Worm (Caenorhabditis elegans) whole organism, L3 larva: ENCODE measurements around the gene ZK822.1.

Experiments used
- R02D3.7 ChIP-seq: fragments of 150-350 bp; optimal IDR thresholded peaks from 2 replicates; lab custom pipeline; 2014; ENCODE audit warnings: missing biosample characterization, missing genetic modification characterization
- ZK546.5 ChIP-seq: sonication (generic microtip); optimal IDR thresholded peaks from 2 replicates; lab custom pipeline; 2017; ENCODE audit warnings: missing biosample characterization, missing genetic modification characterization
- aly-2 ChIP-seq: fragments of 150-350 bp; optimal IDR thresholded peaks from 2 replicates; lab custom pipeline; 2014; ENCODE audit warnings: missing biosample characterization, missing genetic modification characterization
- ama-1 ChIP-seq: fragments of 150-350 bp; optimal IDR thresholded peaks from 2 replicates; lab custom pipeline; 2018
- ceh-16 ChIP-seq: sonication (generic microtip); optimal IDR thresholded peaks from 2 replicates; lab custom pipeline; 2017; ENCODE audit warnings: missing biosample characterization, missing genetic modification characterization
- ceh-28 ChIP-seq: fragments of 150-350 bp; optimal IDR thresholded peaks from 2 replicates; lab custom pipeline; 2014; ENCODE audit warnings: missing biosample characterization, missing genetic modification reagents, missing genetic modification characterization
- ceh-82 ChIP-seq: fragments of 150-350 bp; optimal IDR thresholded peaks from 2 replicates; lab custom pipeline; 2014; ENCODE audit warnings: missing biosample characterization, missing genetic modification characterization
- ceh-9 ChIP-seq: sonication (generic microtip); optimal IDR thresholded peaks from 2 replicates; lab custom pipeline; 2018; ENCODE audit warnings: missing biosample characterization, missing genetic modification characterization
- daf-12 ChIP-seq: fragments of 150-350 bp; optimal IDR thresholded peaks from 2 replicates; lab custom pipeline; 2014; ENCODE audit warnings: missing biosample characterization, missing genetic modification reagents, missing genetic modification characterization
- egl-5 ChIP-seq: fragments of 150-350 bp; optimal IDR thresholded peaks from 2 replicates; lab custom pipeline; 2017; ENCODE audit warnings: missing biosample characterization, missing genetic modification reagents, missing genetic modification characterization, inconsistent platforms
- elt-1 ChIP-seq: fragments of 150-350 bp; optimal IDR thresholded peaks from 2 replicates; lab custom pipeline; 2014; ENCODE audit warnings: missing biosample characterization, missing genetic modification characterization
- elt-2 ChIP-seq: sonication (generic microtip); optimal IDR thresholded peaks from 2 replicates; lab custom pipeline; 2016; ENCODE audit warnings: missing genetic modification reagents, mild to moderate bottlenecking, missing genetic modification characterization, missing compliant biosample characterization
- eor-1 ChIP-seq, 2 experiments: fragments of 150-350 bp; optimal IDR thresholded peaks; 2 replicates each; lab custom pipeline; 2014 to 2018; ENCODE audit warnings: missing biosample characterization in 2 of 2, missing genetic modification characterization in 2 of 2
- fkh-10 ChIP-seq: sonication (generic microtip); optimal IDR thresholded peaks from 2 replicates; lab custom pipeline; 2017; ENCODE audit warnings: missing biosample characterization, missing genetic modification reagents, missing genetic modification characterization
- fkh-2 ChIP-seq: fragments of 150-350 bp; optimal IDR thresholded peaks from 2 replicates; lab custom pipeline; 2014; ENCODE audit warnings: missing biosample characterization, missing genetic modification reagents, missing genetic modification characterization
- fos-1 ChIP-seq: fragments of 150-350 bp; optimal IDR thresholded peaks from 2 replicates; lab custom pipeline; 2014; ENCODE audit warnings: missing biosample characterization, missing genetic modification characterization
- jun-1 ChIP-seq: fragments of 150-350 bp; optimal IDR thresholded peaks from 2 replicates; lab custom pipeline; 2014; ENCODE audit warnings: missing biosample characterization, missing genetic modification reagents, missing genetic modification characterization
- lin-15B ChIP-seq: fragments of 150-350 bp; optimal IDR thresholded peaks from 2 replicates; lab custom pipeline; 2014; ENCODE audit warnings: missing biosample characterization, missing genetic modification characterization
- lin-39 ChIP-seq: fragments of 150-350 bp; optimal IDR thresholded peaks from 2 replicates; lab custom pipeline; 2018; ENCODE audit warnings: missing biosample characterization, missing genetic modification reagents, missing genetic modification characterization
- lsy-12 ChIP-seq: sonication (generic microtip); optimal IDR thresholded peaks from 2 replicates; lab custom pipeline; 2016; ENCODE audit warnings: mild to moderate bottlenecking, missing genetic modification characterization, missing compliant biosample characterization
- mdl-1 ChIP-seq: fragments of 150-350 bp; optimal IDR thresholded peaks from 2 replicates; lab custom pipeline; 2014; ENCODE audit warnings: missing biosample characterization, missing genetic modification characterization
- nfya-1 ChIP-seq: sonication (generic microtip); optimal IDR thresholded peaks from 2 replicates; lab custom pipeline; 2017; ENCODE audit warnings: missing genetic modification characterization, mild to moderate bottlenecking, missing compliant biosample characterization, antibody characterized with exemption, moderate library complexity; ENCODE audit not compliant: insufficient read depth
- nhr-11 ChIP-seq: fragments of 150-350 bp; optimal IDR thresholded peaks from 2 replicates; lab custom pipeline; 2014; ENCODE audit warnings: missing biosample characterization, missing genetic modification characterization
- nhr-12 ChIP-seq: fragments of 150-350 bp; optimal IDR thresholded peaks from 2 replicates; lab custom pipeline; 2014; ENCODE audit warnings: missing biosample characterization, missing genetic modification characterization
- nhr-23 ChIP-seq: fragments of 150-350 bp; optimal IDR thresholded peaks from 2 replicates; lab custom pipeline; 2014; ENCODE audit warnings: missing biosample characterization, missing genetic modification reagents, missing genetic modification characterization
- nhr-237 ChIP-seq: fragments of 150-350 bp; optimal IDR thresholded peaks from 2 replicates; lab custom pipeline; 2014; ENCODE audit warnings: missing biosample characterization, missing genetic modification characterization
- nhr-25 ChIP-seq: sonication (generic microtip); optimal IDR thresholded peaks from 2 replicates; lab custom pipeline; 2017; ENCODE audit warnings: missing biosample characterization, missing genetic modification characterization
- nhr-28 ChIP-seq: fragments of 150-350 bp; optimal IDR thresholded peaks from 2 replicates; lab custom pipeline; 2014; ENCODE audit warnings: missing biosample characterization, missing genetic modification characterization
- nhr-43 ChIP-seq: sonication (generic microtip); optimal IDR thresholded peaks from 2 replicates; lab custom pipeline; 2016; ENCODE audit warnings: mild to moderate bottlenecking, missing genetic modification characterization, missing compliant biosample characterization; ENCODE audit not compliant: poor library complexity, severe bottlenecking
- nhr-76 ChIP-seq: fragments of 150-350 bp; sonication (generic microtip); optimal IDR thresholded peaks from 5 replicates; lab custom pipeline; 2014; ENCODE audit warnings: missing biosample characterization, missing genetic modification characterization
- nhr-77 ChIP-seq: fragments of 150-350 bp; optimal IDR thresholded peaks from 2 replicates; lab custom pipeline; 2014; ENCODE audit warnings: missing biosample characterization, missing genetic modification characterization
- pha-4 ChIP-seq: fragments of 150-350 bp; optimal IDR thresholded peaks from 2 replicates; lab custom pipeline; 2014; ENCODE audit warnings: missing biosample characterization, missing genetic modification reagents, missing genetic modification characterization
- pqm-1 ChIP-seq: fragments of 150-350 bp; optimal IDR thresholded peaks from 2 replicates; lab custom pipeline; 2017; ENCODE audit warnings: missing biosample characterization, missing genetic modification characterization, inconsistent platforms
- skn-1 ChIP-seq: fragments of 150-350 bp; optimal IDR thresholded peaks from 2 replicates; lab custom pipeline; 2014; ENCODE audit warnings: missing biosample characterization, missing genetic modification characterization
- snpc-4 ChIP-seq: fragments of 150-350 bp; optimal IDR thresholded peaks from 2 replicates; lab custom pipeline; 2014; ENCODE audit warnings: missing biosample characterization, missing genetic modification characterization
- tbx-2 ChIP-seq: sonication (generic microtip); optimal IDR thresholded peaks from 2 replicates; lab custom pipeline; 2016; ENCODE audit warnings: mild to moderate bottlenecking, missing genetic modification characterization, missing compliant biosample characterization
- unc-39 ChIP-seq: sonication (generic microtip); optimal IDR thresholded peaks from 4 replicates; lab custom pipeline; 2017; ENCODE audit warnings: missing biosample characterization, missing genetic modification characterization
- unc-62 ChIP-seq: fragments of 150-350 bp; sonication (generic microtip); optimal IDR thresholded peaks from 4 replicates; lab custom pipeline; 2014; ENCODE audit warnings: missing biosample characterization, missing genetic modification reagents, missing genetic modification characterization
- zag-1 ChIP-seq: fragments of 150-350 bp; optimal IDR thresholded peaks from 2 replicates; lab custom pipeline; 2014; ENCODE audit warnings: missing biosample characterization, missing genetic modification characterization
- ztf-11 ChIP-seq: fragments of 150-350 bp; optimal IDR thresholded peaks from 2 replicates; lab custom pipeline; 2014; ENCODE audit warnings: missing biosample characterization, missing genetic modification characterization
- ztf-4 ChIP-seq: fragments of 150-350 bp; optimal IDR thresholded peaks from 2 replicates; lab custom pipeline; 2014; ENCODE audit warnings: missing biosample characterization, missing genetic modification characterization

ZK822.1 gene

DNA sequence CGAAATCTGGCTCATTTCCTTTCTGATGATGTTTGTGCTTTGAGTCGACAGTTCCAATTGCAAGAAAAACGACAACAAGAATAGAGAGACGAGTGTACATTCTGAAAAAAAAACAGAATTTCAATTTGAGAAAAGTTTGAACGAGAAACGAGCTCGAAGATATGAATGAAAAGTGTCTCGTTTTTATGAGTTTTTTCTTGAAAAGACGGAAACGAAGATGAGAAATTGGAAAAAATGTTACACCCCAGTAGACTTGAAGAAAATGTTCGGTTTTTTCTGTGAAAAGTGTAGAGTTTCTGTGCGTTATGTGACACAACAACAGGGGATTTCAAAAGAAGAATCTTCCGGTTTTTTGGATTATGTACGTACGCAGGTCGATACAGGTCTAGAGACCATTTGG, 1.1 kb upstream of the ZK822.1 start, which contains the start of gene srlf-31:
TSS of gene srlf-31 (minus strand) at position 101 of the 400 bp plus-strand sequence.
- no peak for TF ChIP-seq R02D3.7 (tag; lab: Kevin White, UChicago)
- TF ChIP-seq nhr-12 (tag; lab: Kevin White, UChicago): no peak
- no peak for TF ChIP-seq lin-15B (tag; lab: Kevin White, UChicago)
- TF ChIP-seq nhr-77 (tag; lab: Kevin White, UChicago): no peak
- TF ChIP-seq nhr-237: no peak
- TF ChIP-seq skn-1 (tag; lab: Kevin White, UChicago): no peak
- no peak for TF ChIP-seq lsy-12 (tag; lab: Kevin White, UChicago)
- TF ChIP-seq ztf-4 (tag; lab: Kevin White, UChicago): no peak
- TF ChIP-seq nhr-76: no peak
- no peak for TF ChIP-seq pha-4 (tag; lab: Kevin White, UChicago)
- TF ChIP-seq fkh-2: no peak
- no peak for TF ChIP-seq unc-39 (tag; lab: Kevin White, UChicago)
- TF ChIP-seq snpc-4 (tag; lab: Kevin White, UChicago): no peak
- TF ChIP-seq nhr-23 (tag; lab: Kevin White, UChicago): no peak
- TF ChIP-seq fos-1 (tag; lab: Kevin White, UChicago): no peak
- no peak for TF ChIP-seq zag-1 (tag; lab: Kevin White, UChicago)
- no peak for TF ChIP-seq ZK546.5 (tag; lab: Kevin White, UChicago)

DNA sequence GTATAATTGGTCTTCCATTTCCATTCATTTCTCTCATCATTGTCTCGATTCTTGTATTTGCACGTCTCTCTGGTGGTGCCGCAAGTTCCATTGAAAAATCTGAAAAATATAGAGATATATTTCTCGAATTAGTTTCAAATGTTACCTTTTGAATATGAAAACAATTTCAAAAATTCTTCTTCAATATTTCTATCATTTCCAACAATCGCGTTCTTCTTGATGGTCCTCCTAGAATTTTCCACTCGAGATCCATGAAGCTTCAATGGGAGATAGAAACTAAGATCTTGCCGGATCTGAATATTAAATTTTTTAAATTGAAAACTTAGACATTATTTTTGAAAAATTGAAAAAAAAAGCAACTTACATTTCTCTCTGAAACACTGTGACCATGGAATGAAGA, 2.9 kb downstream of the ZK822.1 start:
- TF ChIP-seq zag-1 (tag; lab: Kevin White, UChicago): no peak

- TF ChIP-seq lin-15B (tag; lab: Kevin White, UChicago): no peak
- TF ChIP-seq aly-2 (tag; lab: Kevin White, UChicago): no peak
- no peak for TF ChIP-seq fos-1 (tag; lab: Kevin White, UChicago)
- TF ChIP-seq nhr-11 (tag; lab: Kevin White, UChicago): no peak
- no peak for TF ChIP-seq ztf-11 (tag; lab: Kevin White, UChicago)
- TF ChIP-seq nhr-12 (tag; lab: Kevin White, UChicago): no peak
- TF ChIP-seq ceh-16 (tag; lab: Kevin White, UChicago): no peak
- no peak for TF ChIP-seq nhr-25 (tag; lab: Kevin White, UChicago)
- TF ChIP-seq ama-1: no peak
- TF ChIP-seq jun-1 (tag; lab: Kevin White, UChicago): peak; percentile 1
- no peak for TF ChIP-seq nhr-23 (tag; lab: Kevin White, UChicago)
- TF ChIP-seq ceh-9 (tag; lab: Kevin White, UChicago): no peak
- TF ChIP-seq pha-4 (tag; lab: Kevin White, UChicago): peak; percentile 44
- no peak for TF ChIP-seq mdl-1
- TF ChIP-seq unc-62 (GFP tag; lab: Kevin White, UChicago): no peak
- no peak for TF ChIP-seq ztf-4 (tag; lab: Kevin White, UChicago)
- peak; percentile 90 for TF ChIP-seq pqm-1 (tag; lab: Kevin White, UChicago)
- TF ChIP-seq nhr-76: no peak
- TF ChIP-seq lin-39: no peak
- TF ChIP-seq nhr-43 (tag; lab: Kevin White, UChicago): no peak
- no peak for TF ChIP-seq fkh-2
- TF ChIP-seq ceh-82 (tag; lab: Kevin White, UChicago): no peak
- TF ChIP-seq elt-2 (tag; lab: Kevin White, UChicago): peak; percentile 90
- no peak for TF ChIP-seq nfya-1 (tag; lab: Kevin White, UChicago)
- TF ChIP-seq elt-1 (tag; lab: Kevin White, UChicago): no peak
- TF ChIP-seq fkh-10 (GFP tag; lab: Kevin White, UChicago): no peak
- TF ChIP-seq egl-5 (tag; lab: Kevin White, UChicago): no peak
- no peak for TF ChIP-seq ZK546.5 (tag; lab: Kevin White, UChicago)
- no peak for TF ChIP-seq R02D3.7 (tag; lab: Kevin White, UChicago)
- TF ChIP-seq eor-1 (tag; optimal IDR thresholded peaks at IDR 0.05; lab: Kevin White, UChicago): no peak
- TF ChIP-seq unc-39 (tag; lab: Kevin White, UChicago): no peak
- TF ChIP-seq, all 47 proteins: peak for 4
Observed at ce11 chrIV:11917886-11918285, 4.0 kb downstream of the ZK822.1 start.

ce11 chrIV:11916907-11917306, 5.0 kb downstream of the ZK822.1 start, which contains the start of gene ZK822.10:
TSS of gene ZK822.10 (plus strand) at chrIV:11917137.
- TF ChIP-seq tbx-2 (tag; lab: Kevin White, UChicago): no peak
- peak; percentile 24 for TF ChIP-seq ceh-28 (tag; lab: Kevin White, UChicago)
- TF ChIP-seq nhr-25 (tag; lab: Kevin White, UChicago): no peak
- TF ChIP-seq daf-12: no peak
- peak; percentile 83 for TF ChIP-seq elt-2 (tag; lab: Kevin White, UChicago)
- TF ChIP-seq pha-4 (tag; lab: Kevin White, UChicago): peak; percentile 88
- peak; percentile 7 for TF ChIP-seq jun-1 (tag; lab: Kevin White, UChicago)
- TF ChIP-seq nhr-28 (tag; lab: Kevin White, UChicago): no peak
- TF ChIP-seq pqm-1 (tag; lab: Kevin White, UChicago): peak; percentile 91
- no peak for TF ChIP-seq egl-5 (tag; lab: Kevin White, UChicago)
- TF ChIP-seq R02D3.7 (tag; lab: Kevin White, UChicago): no peak
